Fruit fly (Drosophila melanogaster) whole organism, embryonic: ENCODE results near the gene Ass.
A peak's percentile ranks its signal among the peaks of the same experiment; 100 is the strongest.

Source experiments
- CG10321 ChIP-seq: fragments of 200-800 bp; sonication (Bioruptor generic); IDR thresholded peaks from 2 replicates; pipeline ENCODE4 v1.3.6; 2022; ENCODE audit warnings: missing biosample characterization, missing genetic modification characterization
- CG10565 ChIP-seq: fragments of 200-800 bp; sonication (Bioruptor generic); optimal IDR thresholded peaks from 3 replicates; lab custom pipeline; 2016; ENCODE audit warnings: missing biosample characterization, mild to moderate bottlenecking, missing genetic modification characterization
- CG12155 ChIP-seq: fragments of 200-800 bp; sonication (Bioruptor generic); optimal IDR thresholded peaks from 3 replicates; lab custom pipeline; 2016; ENCODE audit warnings: missing biosample characterization, missing genetic modification characterization
- CG1233 ChIP-seq: fragments of 200-800 bp; sonication (Bioruptor generic); optimal IDR thresholded peaks from 4 replicates; lab custom pipeline; 2018; ENCODE audit warnings: missing biosample characterization, mild to moderate bottlenecking, missing genetic modification characterization
- CG13624 ChIP-seq: fragments of 200-800 bp; sonication (Bioruptor generic); optimal IDR thresholded peaks from 2 replicates; lab custom pipeline; 2016; ENCODE audit warnings: missing biosample characterization, missing genetic modification characterization
- CG13894 ChIP-seq: fragments of 200-800 bp; sonication (Bioruptor generic); optimal IDR thresholded peaks from 3 replicates; lab custom pipeline; 2018; ENCODE audit warnings: missing biosample characterization, mild to moderate bottlenecking, missing genetic modification characterization, moderate library complexity
- CG14710 ChIP-seq: fragments of 200-800 bp; sonication (Bioruptor generic); optimal IDR thresholded peaks from 3 replicates; lab custom pipeline; 2019; ENCODE audit warnings: missing biosample characterization, mild to moderate bottlenecking, missing genetic modification characterization, moderate library complexity
- CG17359 ChIP-seq: fragments of 200-800 bp; sonication (Bioruptor generic); optimal IDR thresholded peaks from 3 replicates; lab custom pipeline; 2018; ENCODE audit warnings: missing biosample characterization, mild to moderate bottlenecking, missing genetic modification characterization, moderate library complexity
- CG3065 ChIP-seq: fragments of 200-800 bp; sonication (Bioruptor generic); optimal IDR thresholded peaks from 2 replicates; lab custom pipeline; 2016; ENCODE audit warnings: missing biosample characterization, missing genetic modification characterization
- CG4820 ChIP-seq: fragments of 200-800 bp; sonication (Bioruptor generic); optimal IDR thresholded peaks from 3 replicates; lab custom pipeline; 2016; ENCODE audit warnings: missing biosample characterization, missing genetic modification characterization
- CG6765 ChIP-seq: fragments of 200-800 bp; sonication (Bioruptor generic); optimal IDR thresholded peaks from 3 replicates; lab custom pipeline; 2017; ENCODE audit warnings: missing biosample characterization, mild to moderate bottlenecking, missing genetic modification characterization
- CG7839 ChIP-seq: fragments of 200-800 bp; sonication (Bioruptor generic); optimal IDR thresholded peaks from 3 replicates; lab custom pipeline; 2018; ENCODE audit warnings: missing biosample characterization, mild to moderate bottlenecking, missing genetic modification characterization, moderate library complexity
- CG8359 ChIP-seq: fragments of 200-800 bp; sonication (Bioruptor generic); optimal IDR thresholded peaks from 2 replicates; lab custom pipeline; 2017; ENCODE audit warnings: missing biosample characterization, mild to moderate bottlenecking, missing genetic modification characterization, borderline replicate concordance
- CkIIα-i1 ChIP-seq: fragments of 200-800 bp; sonication (Bioruptor generic); IDR thresholded peaks from 2 replicates; pipeline ENCODE4 v1.3.6; 2022; ENCODE audit warnings: missing biosample characterization, missing genetic modification characterization
- D19A ChIP-seq: fragments of 200-800 bp; optimal IDR thresholded peaks from 3 replicates; lab custom pipeline; 2019; ENCODE audit warnings: missing biosample characterization, mild to moderate bottlenecking, missing genetic modification characterization, moderate library complexity
- Dp ChIP-seq: fragments of 200-800 bp; sonication (Bioruptor generic); optimal IDR thresholded peaks from 2 replicates; lab custom pipeline; 2018; ENCODE audit warnings: missing biosample characterization, mild to moderate bottlenecking, missing genetic modification characterization, moderate library complexity
- H15 ChIP-seq: fragments of 200-800 bp; sonication (Bioruptor generic); IDR thresholded peaks from 3 replicates; pipeline ENCODE4 v1.3.6; 2022; ENCODE audit warnings: missing biosample characterization, missing genetic modification characterization
- Lhr ChIP-seq: fragments of 200-800 bp; sonication (Bioruptor generic); optimal IDR thresholded peaks from 3 replicates; lab custom pipeline; 2017; ENCODE audit warnings: mild to moderate bottlenecking, missing biosample characterization, missing genetic modification reagents, missing genetic modification characterization
- MTF-1 ChIP-seq: fragments of 200-800 bp; sonication (Bioruptor generic); optimal IDR thresholded peaks from 2 replicates; lab custom pipeline; 2018; ENCODE audit warnings: missing biosample characterization, mild to moderate bottlenecking, missing genetic modification characterization, borderline replicate concordance
- Ravus ChIP-seq: fragments of 200-800 bp; sonication (Bioruptor generic); IDR thresholded peaks from 2 replicates; pipeline ENCODE4 v1.3.6; 2022; ENCODE audit warnings: missing biosample characterization, missing genetic modification characterization
- Sin3A ChIP-seq: fragments of >200 bp; optimal IDR thresholded peaks from 2 replicates; lab custom pipeline; 2018
- Sox100B ChIP-seq: fragments of 200-800 bp; sonication (Bioruptor generic); optimal IDR thresholded peaks from 3 replicates; lab custom pipeline; 2018; ENCODE audit warnings: missing biosample characterization, mild to moderate bottlenecking, missing genetic modification characterization
- Vsx1 ChIP-seq: fragments of 200-800 bp; sonication (Bioruptor generic); optimal IDR thresholded peaks from 2 replicates; lab custom pipeline; 2017; ENCODE audit warnings: missing biosample characterization, mild to moderate bottlenecking, missing genetic modification characterization, missing genetic modification reagents
- Xrp1 ChIP-seq: fragments of 200-800 bp; sonication (Bioruptor generic); IDR thresholded peaks from 2 replicates; pipeline ENCODE4 v1.3.6; 2022; ENCODE audit warnings: missing biosample characterization, missing genetic modification characterization
- cas ChIP-seq: fragments of 200-800 bp; sonication (Bioruptor generic); IDR thresholded peaks from 2 replicates; pipeline ENCODE4 v1.3.6; 2022; ENCODE audit warnings: missing biosample characterization, missing genetic modification characterization
- disco-r ChIP-seq: fragments of 200-800 bp; sonication (Bioruptor generic); optimal IDR thresholded peaks from 2 replicates; lab custom pipeline; 2016; ENCODE audit warnings: missing biosample characterization, missing genetic modification characterization
- ems ChIP-seq: fragments of 200-800 bp; sonication (Bioruptor generic); optimal IDR thresholded peaks from 3 replicates; lab custom pipeline; 2016; ENCODE audit warnings: missing biosample characterization, missing genetic modification characterization
- exex ChIP-seq: fragments of 200-800 bp; sonication (Bioruptor generic); optimal IDR thresholded peaks from 4 replicates; lab custom pipeline; 2018; ENCODE audit warnings: missing biosample characterization, mild to moderate bottlenecking, missing genetic modification characterization, moderate library complexity
- fd102C ChIP-seq: fragments of 200-800 bp; sonication (Bioruptor generic); optimal IDR thresholded peaks from 2 replicates; lab custom pipeline; 2018; ENCODE audit warnings: missing biosample characterization, mild to moderate bottlenecking, missing genetic modification characterization, moderate library complexity
- hbn ChIP-seq: fragments of 200-800 bp; sonication (Bioruptor generic); IDR thresholded peaks from 2 replicates; pipeline ENCODE4 v1.3.6; 2022; ENCODE audit warnings: missing biosample characterization, missing genetic modification characterization; ENCODE audit not compliant: partially characterized antibody
- jing ChIP-seq: fragments of 200-800 bp; sonication (Bioruptor generic); optimal IDR thresholded peaks from 2 replicates; lab custom pipeline; 2018; ENCODE audit warnings: missing biosample characterization, mild to moderate bottlenecking, missing genetic modification characterization
- kni ChIP-seq: fragments of 200-800 bp; sonication (Bioruptor generic); optimal IDR thresholded peaks from 3 replicates; lab custom pipeline; 2017; ENCODE audit warnings: mild to moderate bottlenecking, missing biosample characterization, missing genetic modification reagents, missing genetic modification characterization
- knrl ChIP-seq: fragments of 200-800 bp; sonication (Bioruptor generic); IDR thresholded peaks from 3 replicates; pipeline ENCODE4 v1.3.6; 2022; ENCODE audit warnings: missing biosample characterization, missing genetic modification characterization; ENCODE audit not compliant: partially characterized antibody
- p53 ChIP-seq: fragments of 200-800 bp; sonication (Bioruptor generic); optimal IDR thresholded peaks from 2 replicates; lab custom pipeline; 2016; ENCODE audit warnings: missing biosample characterization, missing genetic modification characterization
- pan ChIP-seq, 4 experiments: fragments of >200 bp in 3 of 4; fragments of 200-800 bp in 1 of 4; sonication (Bioruptor generic) in 1 of 4; optimal IDR thresholded peaks in 3 of 4; IDR thresholded peaks in 1 of 4; 2 replicates each; pipeline versions ENCODE4 v1.3.6 to Lab custom; 2017 to 2022; ENCODE audit warnings: missing biosample characterization in 2 of 4, missing genetic modification characterization in 2 of 4, mixed read lengths in 1 of 4
- pita ChIP-seq: fragments of 200-800 bp; sonication (Bioruptor generic); optimal IDR thresholded peaks from 2 replicates; lab custom pipeline; 2017; ENCODE audit warnings: missing biosample characterization, mild to moderate bottlenecking, missing genetic modification characterization
- pros ChIP-seq: fragments of 200-800 bp; sonication (Bioruptor generic); optimal IDR thresholded peaks from 3 replicates; lab custom pipeline; 2019; ENCODE audit warnings: missing biosample characterization, mild to moderate bottlenecking, missing genetic modification characterization, moderate library complexity
- sc ChIP-seq, 3 experiments: fragments of >200 bp in 2 of 3; fragments of 200-800 bp in 1 of 3; sonication (Bioruptor generic) in 1 of 3; optimal IDR thresholded peaks; 2 replicates in 2 of 3; 3 replicates in 1 of 3; lab custom pipeline; 2017; ENCODE audit warnings: mild to moderate bottlenecking in 1 of 3, missing biosample characterization in 1 of 3, missing genetic modification characterization in 1 of 3, missing genetic modification reagents in 1 of 3
- slbo ChIP-seq: fragments of 200-800 bp; sonication (Bioruptor generic); IDR thresholded peaks from 2 replicates; pipeline ENCODE4 v1.3.6; 2022; ENCODE audit warnings: missing biosample characterization, missing genetic modification characterization
- tap ChIP-seq: fragments of 200-800 bp; optimal IDR thresholded peaks from 3 replicates; lab custom pipeline; 2019; ENCODE audit warnings: missing biosample characterization, mild to moderate bottlenecking, missing genetic modification characterization, moderate library complexity
- tll ChIP-seq, 2 experiments: fragments of 200-800 bp in 1 of 2; fragments of >200 bp in 1 of 2; sonication (Bioruptor generic) in 1 of 2; optimal IDR thresholded peaks; 2 replicates each; lab custom pipeline; 2017 to 2019; ENCODE audit warnings: missing biosample characterization in 2 of 2, missing genetic modification characterization in 2 of 2, mild to moderate bottlenecking in 1 of 2, moderate library complexity in 1 of 2
- ttk ChIP-seq: fragments of 200-800 bp; sonication (Bioruptor generic); IDR thresholded peaks from 2 replicates; pipeline ENCODE4 v2.1.2; 2022; ENCODE audit warnings: missing biosample characterization, missing genetic modification characterization
- wek ChIP-seq: fragments of 200-800 bp; sonication (Bioruptor generic); optimal IDR thresholded peaks from 3 replicates; lab custom pipeline; 2018; ENCODE audit warnings: missing biosample characterization, mild to moderate bottlenecking, missing genetic modification characterization, moderate library complexity

The Ass gene

DNA sequence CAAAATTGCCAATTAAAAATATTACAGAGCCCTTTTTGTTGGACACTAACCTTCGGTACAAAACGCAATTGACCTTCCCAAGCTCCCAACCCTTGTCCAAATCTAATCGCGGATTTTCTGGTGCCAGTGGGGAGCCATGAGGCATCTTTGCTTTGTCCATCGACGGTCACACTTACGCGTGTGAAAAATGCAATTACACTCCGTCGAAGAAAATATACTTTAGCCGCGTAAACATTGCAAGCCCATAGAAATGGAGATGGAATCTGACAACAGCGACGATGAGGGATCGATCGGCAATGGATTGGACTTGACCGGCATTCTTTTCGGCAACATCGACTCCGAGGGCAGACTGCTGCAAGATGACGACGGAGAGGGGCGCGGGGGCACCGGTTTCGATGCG, 2.5 kb upstream of the Ass start, which contains the start of gene Taf1 (continued):
- TF ChIP-seq pan (optimal IDR thresholded peaks at IDR 0.05; lab: Kevin White, UChicago) = no peak
- no peak for TF ChIP-seq pan (GFP tag; optimal IDR thresholded peaks at IDR 0.05 in 1 of 2, IDR thresholded peaks at IDR 0.05 in 1 of 2)
- TF ChIP-seq ttk = no peak
- TF ChIP-seq CG1233 (GFP tag; lab: Kevin White, UChicago) = no peak
- TF ChIP-seq disco-r = no peak
- TF ChIP-seq Ravus (GFP tag; lab: Robert Waterston, UW) = no peak
- TF ChIP-seq Lhr (GFP tag; lab: Kevin White, UChicago) = peak; percentile 89
- TF ChIP-seq CG10565 (GFP tag; lab: Kevin White, UChicago) = no peak
- no peak for TF ChIP-seq CG17359 (tag; lab: Kevin White, UChicago)
- no peak for TF ChIP-seq wek (GFP tag; lab: Kevin White, UChicago)
- no peak for TF ChIP-seq ems (GFP tag; lab: Kevin White, UChicago)
- TF ChIP-seq p53 (GFP tag; lab: Kevin White, UChicago) = no peak
- TF ChIP-seq kni (GFP tag; lab: Kevin White, UChicago) = no peak

- no peak for TF ChIP-seq Sox100B
- TF ChIP-seq fd102C = no peak
- TF ChIP-seq Lhr (GFP tag; lab: Kevin White, UChicago) = no peak
- no peak for TF ChIP-seq CkIIα-i1 (GFP tag; lab: Robert Waterston, UW)
- TF ChIP-seq slbo (GFP tag; lab: Robert Waterston, UW) = no peak
- TF ChIP-seq, all 482 proteins: peak for 0
Observed at dm6 chr3R:6640932-6641331, 3.3 kb downstream of the Ass start, which contains the start of gene CG31286. CG31286 (plus strand) TSS chr3R:6641232.

DNA sequence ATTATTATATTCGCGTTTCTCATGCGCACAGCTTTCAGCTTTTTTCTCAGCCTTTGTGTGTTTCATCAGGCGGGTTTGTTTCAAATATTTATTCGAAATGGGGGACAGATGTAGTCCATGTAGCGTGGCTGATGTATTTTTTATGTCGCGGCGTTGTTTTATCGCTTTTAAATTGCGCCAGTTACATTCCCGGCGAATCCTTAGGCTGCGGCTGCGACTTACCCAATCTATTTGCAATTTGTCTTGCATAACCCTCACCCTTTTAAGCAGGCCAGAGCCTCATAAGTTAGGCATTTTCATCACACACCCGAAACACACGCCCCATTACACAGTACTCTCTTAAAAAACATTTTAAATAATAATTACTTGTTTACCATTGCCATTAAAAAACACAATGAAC, 14.4 kb downstream of the Ass start, which contains the start of gene sunz:
sunz (plus strand) TSS at position 301 of the 400 bp plus-strand sequence.
- TF ChIP-seq Xrp1 (no peak), MTF-1 (GFP tag; lab: Kevin White, UChicago) (no peak), tll (GFP tag; optimal IDR thresholded peaks at IDR 0.05; lab: Kevin White, UChicago) (no peak), Dp (GFP tag; lab: Kevin White, UChicago) (no peak), CG10321 (GFP tag; lab: Robert Waterston, UW) (no peak), CG6765 (no peak), knrl (GFP tag; lab: Robert Waterston, UW) (no peak), Ravus (GFP tag; lab: Robert Waterston, UW) (no peak), exex (tag; lab: Kevin White, UChicago) (no peak)

- TF ChIP-seq CG13624 (no peak), pita (GFP tag; lab: Kevin White, UChicago) (no peak), Sin3A (lab: Kevin White, UChicago) (no peak), CG3065 (GFP tag; lab: Kevin White, UChicago) (no peak), cas (GFP tag; lab: Robert Waterston, UW) (no peak)
Observed at dm6 chr3R:6629221-6629620, 15.0 kb downstream of the Ass start, which contains the start of gene CG15177. CG15177 (minus strand) TSS chr3R:6629321.

dm6 chr3R:6627800-6628199, 16.4 kb downstream of the Ass start, which contains the start of gene sowi:
sowi (minus strand) TSS chr3R:6627900.
- TF ChIP-seq pros (GFP tag; lab: Kevin White, UChicago) (no peak), CG4820 (GFP tag; lab: Kevin White, UChicago) (no peak), CG13894 (tag; lab: Kevin White, UChicago) (no peak), MTF-1 (GFP tag; lab: Kevin White, UChicago) (no peak), fd102C (no peak), CG14710 (tag; lab: Kevin White, UChicago) (no peak), CG7839 (no peak), tap (no peak), D19A (tag; lab: Kevin White, UChicago) (no peak), hbn (GFP tag; lab: Robert Waterston, UW) (no peak), jing (no peak), sc (optimal IDR thresholded peaks at IDR 0.05; lab: Kevin White, UChicago) (no peak), sc (GFP tag; optimal IDR thresholded peaks at IDR 0.05; lab: Kevin White, UChicago) (no peak), CG12155 (no peak), Vsx1 (GFP tag; lab: Kevin White, UChicago) (no peak), CG8359 (no peak), H15 (GFP tag; lab: Robert Waterston, UW) (no peak)
